Fruit fly (Drosophila melanogaster): ENCODE results near the gene gammaSnap2.

gammaSnap2 gene

dm6 chr3R:10097531-10098295 is 23.5 kb downstream of the gammaSnap2 start (continued):
- peak; percentile 45 for TF ChIP-seq CG12236 (GFP tag; optimal IDR thresholded peaks at IDR 0.05)
- peak; percentile 72 for TF ChIP-seq esg (GFP tag; conservative IDR thresholded peaks at IDR 0.05)
- peak; percentile 69; the same call in 1 of the 3 replicates for TF ChIP-seq CG11456 (GFP tag; IDR thresholded peaks at IDR 0.05)
- peak; percentile 62 for TF ChIP-seq Xbp1 (GFP tag; optimal IDR thresholded peaks at IDR 0.05)
- TF ChIP-seq CG11696 (GFP tag; IDR thresholded peaks at IDR 0.05) = peak; percentile 36; the same call in 1 of the 2 replicates
- no peak for TF ChIP-seq aop (GFP tag; IDR thresholded peaks at IDR 0.05)
- no peak for TF ChIP-seq cas (GFP tag; IDR thresholded peaks at IDR 0.05)
- no peak for TF ChIP-seq CG15073 (GFP tag; optimal IDR thresholded peaks at IDR 0.05)
- no peak for TF ChIP-seq NC2β (GFP tag; optimal IDR thresholded peaks at IDR 0.05)
- TF ChIP-seq usp (GFP tag; optimal IDR thresholded peaks at IDR 0.05) = no peak
- peak; percentile 30; the same call in 1 of the 2 replicates for TF ChIP-seq Scr (GFP tag; IDR thresholded peaks at IDR 0.05; ENCODE audit: partially characterized antibody)
- TF ChIP-seq CG18599 (GFP tag; optimal IDR thresholded peaks at IDR 0.05) = peak; percentile 87
- TF ChIP-seq chif (GFP tag; optimal IDR thresholded peaks at IDR 0.05) = peak; percentile 46 to 52
- TF ChIP-seq kay (GFP tag; optimal IDR thresholded peaks at IDR 0.05) = peak; percentile 38
- TF ChIP-seq CG12071 (GFP tag; optimal IDR thresholded peaks at IDR 0.05) = peak; percentile 48
- no peak for TF ChIP-seq CG3407 (GFP tag; optimal IDR thresholded peaks at IDR 0.05)
- TF ChIP-seq D (optimal IDR thresholded peaks at IDR 0.05) = no peak
- peak; percentile 36 for TF ChIP-seq D (GFP tag; optimal IDR thresholded peaks at IDR 0.05)
- TF ChIP-seq bowl (GFP tag; IDR thresholded peaks at IDR 0.05) = 0 out of 2 replicates have a peak, but pooled peaks have one; percentile 13
- TF ChIP-seq CkIIα-i1 (GFP tag; IDR thresholded peaks at IDR 0.05) = 0 out of 2 replicates have a peak, but pooled peaks have one; percentile 37
- TF ChIP-seq Hr51 (GFP tag; optimal IDR thresholded peaks at IDR 0.05) = peak; percentile 66 to 76
- peak; percentile 68 for TF ChIP-seq CG31441 (GFP tag; IDR thresholded peaks at IDR 0.05)
- TF ChIP-seq CG4730 (GFP tag; IDR thresholded peaks at IDR 0.05) = 0 out of 2 replicates have a peak, but pooled peaks have one; percentile 17
- peak; percentile 39; the same call in 1 of the 2 replicates for TF ChIP-seq seq (GFP tag; IDR thresholded peaks at IDR 0.05)
- peak; percentile 36; the same call in 1 of the 2 replicates for TF ChIP-seq CG17612 (GFP tag; IDR thresholded peaks at IDR 0.05)
- TF ChIP-seq CG8281 (tag; optimal IDR thresholded peaks at IDR 0.05) = peak; percentile 47
- TF ChIP-seq CG18476 (GFP tag; optimal IDR thresholded peaks at IDR 0.05) = no peak
- TF ChIP-seq ind (GFP tag; optimal IDR thresholded peaks at IDR 0.05) = peak; percentile 74
- TF ChIP-seq sna (GFP tag; IDR thresholded peaks at IDR 0.05; ENCODE audit: partially characterized antibody) = no peak
- no peak for TF ChIP-seq CG10431 (GFP tag; optimal IDR thresholded peaks at IDR 0.05)
- no peak for TF ChIP-seq CG1024 (GFP tag; IDR thresholded peaks at IDR 0.05)
- no peak for TF ChIP-seq Sry-δ (GFP tag; optimal IDR thresholded peaks at IDR 0.05)
- TF ChIP-seq pan (optimal IDR thresholded peaks at IDR 0.05) = no peak
- TF ChIP-seq pan (GFP tag; optimal IDR thresholded peaks at IDR 0.05 in 1 of 2, IDR thresholded peaks at IDR 0.05 in 1 of 2) = peak in 1 of 2 experiments; percentile 48
- peak; percentile 63 for TF ChIP-seq Dek (tag; optimal IDR thresholded peaks at IDR 0.05)
- TF ChIP-seq CG5245 (GFP tag; optimal IDR thresholded peaks at IDR 0.05) = no peak
- TF ChIP-seq Dp (GFP tag; optimal IDR thresholded peaks at IDR 0.05) = no peak
- peak; percentile 69; the same call in 1 of the 3 replicates for TF ChIP-seq CG2199 (GFP tag; IDR thresholded peaks at IDR 0.05)
- no peak for TF ChIP-seq CG9797 (GFP tag; optimal IDR thresholded peaks at IDR 0.05)
- TF ChIP-seq CG8765 (GFP tag; IDR thresholded peaks at IDR 0.05) = peak; percentile 54; the same call in 1 of the 2 replicates
- no peak for TF ChIP-seq jing (GFP tag; optimal IDR thresholded peaks at IDR 0.05)
- no peak for TF ChIP-seq pros (GFP tag; optimal IDR thresholded peaks at IDR 0.05)
- no peak for TF ChIP-seq CG14965 (GFP tag; optimal IDR thresholded peaks at IDR 0.05; ENCODE audit: borderline replicate concordance)
- no peak for TF ChIP-seq lola (GFP tag; optimal IDR thresholded peaks at IDR 0.05)
- peak; percentile 55 for TF ChIP-seq luna (GFP tag; optimal IDR thresholded peaks at IDR 0.05)
- no peak for TF ChIP-seq CG31388 (GFP tag; optimal IDR thresholded peaks at IDR 0.05)
- TF ChIP-seq Meics (GFP tag; optimal IDR thresholded peaks at IDR 0.05) = peak; percentile 74
- no peak for TF ChIP-seq da (GFP tag; optimal IDR thresholded peaks at IDR 0.05)
- peak; percentile 42 for TF ChIP-seq Ets97D (GFP tag; optimal IDR thresholded peaks at IDR 0.05)

All from whole organism, embryonic.